Fruit fly (Drosophila melanogaster) Kc167 (cell line): Measurements from ENCODE around the gene Kmn1.

ENCODE experiments used
- Sin3A ChIP-seq: fragments of >200 bp; optimal IDR thresholded peaks from 2 replicates; lab custom pipeline; 2018; ENCODE audit warnings: missing external identifiers
- insv ChIP-seq: fragments of >200 bp; optimal IDR thresholded peaks from 3 replicates; lab custom pipeline; 2018; ENCODE audit warnings: missing external identifiers
- psq ChIP-seq: fragments of >200 bp; optimal IDR thresholded peaks from 2 replicates; lab custom pipeline; 2017; ENCODE audit warnings: missing external identifiers

DNA sequence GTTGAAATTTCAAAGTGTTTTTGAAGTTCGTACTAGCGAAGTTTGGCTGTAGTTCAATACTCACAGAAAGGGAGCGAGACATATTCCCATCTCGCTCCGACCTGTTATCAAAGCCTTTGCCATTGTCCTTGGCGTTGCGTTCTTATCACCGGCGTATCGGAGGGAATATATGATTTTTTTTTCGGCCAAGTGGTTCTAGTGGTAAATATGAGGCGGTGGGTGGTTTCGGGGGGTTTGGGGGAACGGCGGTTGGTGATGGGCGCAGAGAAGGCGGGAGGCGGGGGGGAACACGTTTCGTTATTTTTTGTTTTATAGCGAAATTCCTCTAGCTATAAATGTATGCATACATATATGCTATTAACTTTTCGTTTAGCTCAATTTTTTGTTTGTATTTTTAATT lies 48.3 kb upstream of the Kmn1 start:
- TF ChIP-seq insv (lab: Kevin White, UChicago) (no peak), Sin3A (no peak), psq (lab: Kevin White, UChicago) (no peak)
